Worm (Caenorhabditis elegans): ENCODE measurements around the gene msp-49.

DNA sequence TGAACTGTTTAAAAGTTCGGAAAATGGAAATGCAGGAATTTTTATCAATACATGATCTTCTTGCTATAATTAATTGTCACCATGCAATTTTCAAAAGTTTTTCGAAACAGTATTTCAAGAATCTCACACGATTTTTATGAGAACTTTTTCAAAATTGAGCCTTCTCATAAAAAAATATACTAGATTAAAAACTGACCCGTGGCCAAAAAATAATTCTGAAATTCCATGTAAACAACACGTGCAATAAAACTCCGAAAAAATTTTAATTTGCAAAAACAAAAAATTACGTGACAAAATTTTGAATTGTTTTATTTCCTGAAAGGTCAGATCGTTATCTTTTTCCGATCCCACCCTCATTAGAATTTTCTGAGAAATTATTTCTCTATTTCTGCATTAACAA is 1.3 kb downstream of the msp-49 start, which contains the start of gene C34F11.5:
- TF ChIP-seq ZK546.5 (tag; optimal IDR thresholded peaks at IDR 0.05), result no peak
- no peak for TF ChIP-seq fkh-10 (GFP tag; optimal IDR thresholded peaks at IDR 0.05)
- no peak for TF ChIP-seq lin-15B (tag; optimal IDR thresholded peaks at IDR 0.05)
- TF ChIP-seq ces-1 (GFP tag; optimal IDR thresholded peaks at IDR 0.05), result no peak
- TF ChIP-seq D1046.2 (GFP tag; IDR thresholded peaks at IDR 0.05), result no peak
